Fruit fly (Drosophila melanogaster) whole organism, prepupa: ENCODE measurements around the gene CG5618.

Source experiments
- CG10631 ChIP-seq: fragments of 200-800 bp; sonication (Bioruptor generic); optimal IDR thresholded peaks from 2 replicates; lab custom pipeline; 2016; ENCODE audit warnings: missing biosample characterization, missing genetic modification characterization
- CG10669 ChIP-seq: fragments of 200-800 bp; sonication (Bioruptor generic); optimal IDR thresholded peaks from 3 replicates; lab custom pipeline; 2018; ENCODE audit warnings: missing biosample characterization, mild to moderate bottlenecking, missing genetic modification characterization, moderate library complexity
- CG11294 ChIP-seq: fragments of 200-800 bp; sonication (Bioruptor generic); IDR thresholded peaks from 2 replicates; pipeline ENCODE4 v1.3.6; 2022; ENCODE audit warnings: missing biosample characterization, missing genetic modification characterization
- CG11762 ChIP-seq: fragments of 200-800 bp; sonication (Bioruptor generic); optimal IDR thresholded peaks from 3 replicates; lab custom pipeline; 2016; ENCODE audit warnings: missing biosample characterization, missing genetic modification characterization; ENCODE audit not compliant: insufficient read depth
- CG11902 ChIP-seq: fragments of 200-800 bp; sonication (Bioruptor generic); optimal IDR thresholded peaks from 3 replicates; lab custom pipeline; 2016; ENCODE audit warnings: missing biosample characterization, missing genetic modification characterization
- CG15336 ChIP-seq: fragments of 200-800 bp; sonication (Bioruptor generic); IDR thresholded peaks from 2 replicates; pipeline ENCODE4 v1.3.6; 2022; ENCODE audit warnings: missing biosample characterization, missing genetic modification characterization
- CG3032 ChIP-seq: fragments of 200-800 bp; optimal IDR thresholded peaks from 2 replicates; lab custom pipeline; 2019; ENCODE audit warnings: missing biosample characterization, mild to moderate bottlenecking, missing genetic modification characterization, moderate library complexity
- CG31627 ChIP-seq: fragments of 200-800 bp; sonication (Bioruptor generic); optimal IDR thresholded peaks from 3 replicates; lab custom pipeline; 2016; ENCODE audit warnings: missing biosample characterization, missing genetic modification characterization
- CG32006 ChIP-seq: fragments of 200-800 bp; sonication (Bioruptor generic); optimal IDR thresholded peaks from 3 replicates; lab custom pipeline; 2017; ENCODE audit warnings: missing biosample characterization, mild to moderate bottlenecking, missing genetic modification characterization
- CG4318 ChIP-seq: fragments of 200-800 bp; sonication (Bioruptor generic); optimal IDR thresholded peaks from 3 replicates; lab custom pipeline; 2017; ENCODE audit warnings: missing biosample characterization, mild to moderate bottlenecking, missing genetic modification characterization
- CG6163 ChIP-seq: fragments of 200-800 bp; sonication (Bioruptor generic); IDR thresholded peaks from 3 replicates; pipeline ENCODE4 v1.3.6; 2022; ENCODE audit warnings: missing biosample characterization, missing genetic modification characterization
- CG6276 ChIP-seq: fragments of 200-800 bp; sonication (Bioruptor generic); optimal IDR thresholded peaks from 2 replicates; lab custom pipeline; 2017; ENCODE audit warnings: missing biosample characterization, mild to moderate bottlenecking, missing genetic modification characterization
- CG6792 ChIP-seq: fragments of 200-800 bp; sonication (Bioruptor generic); optimal IDR thresholded peaks from 3 replicates; lab custom pipeline; 2016; ENCODE audit warnings: missing biosample characterization, missing genetic modification characterization
- CG6808 ChIP-seq: fragments of 200-800 bp; sonication (Bioruptor generic); optimal IDR thresholded peaks from 3 replicates; lab custom pipeline; 2017; ENCODE audit warnings: missing biosample characterization, missing genetic modification characterization, mild to moderate bottlenecking, moderate library complexity, missing genetic modification reagents
- CG6854 ChIP-seq: fragments of 200-800 bp; sonication (Bioruptor generic); optimal IDR thresholded peaks from 2 replicates; lab custom pipeline; 2017; ENCODE audit warnings: missing biosample characterization, mild to moderate bottlenecking, missing genetic modification characterization
- CG8319 ChIP-seq: fragments of 200-800 bp; sonication (Bioruptor generic); optimal IDR thresholded peaks from 3 replicates; lab custom pipeline; 2016; ENCODE audit warnings: missing biosample characterization, missing genetic modification characterization
- CG8632 ChIP-seq: fragments of 200-800 bp; sonication (Bioruptor generic); optimal IDR thresholded peaks from 3 replicates; lab custom pipeline; 2016; ENCODE audit warnings: missing biosample characterization, missing genetic modification characterization
- CG9139 ChIP-seq: fragments of 200-800 bp; sonication (Bioruptor generic); optimal IDR thresholded peaks from 3 replicates; lab custom pipeline; 2017; ENCODE audit warnings: missing biosample characterization, mild to moderate bottlenecking, missing genetic modification characterization
- Eip78C ChIP-seq: fragments of 200-800 bp; sonication (Bioruptor generic); peaks from one replicate; lab custom pipeline; 2016; ENCODE audit warnings: missing biosample characterization, missing genetic modification characterization
- Eip93F ChIP-seq: fragments of 200-800 bp; sonication (Bioruptor generic); optimal IDR thresholded peaks from 2 replicates; lab custom pipeline; 2016; ENCODE audit warnings: missing biosample characterization, mild to moderate bottlenecking, missing genetic modification characterization
- Ets21C ChIP-seq: fragments of 200-800 bp; sonication (Bioruptor generic); optimal IDR thresholded peaks from 3 replicates; lab custom pipeline; 2016; ENCODE audit warnings: missing biosample characterization, missing genetic modification characterization
- Ets96B ChIP-seq: fragments of 200-800 bp; optimal IDR thresholded peaks from 2 replicates; lab custom pipeline; 2019; ENCODE audit warnings: missing biosample characterization, mild to moderate bottlenecking, missing genetic modification characterization, moderate library complexity
- Hr38 ChIP-seq: sonication (Bioruptor generic); optimal IDR thresholded peaks from 2 replicates; lab custom pipeline; 2016; ENCODE audit warnings: missing biosample characterization, missing genetic modification characterization
- Hr39 ChIP-seq: fragments of 200-800 bp; sonication (Bioruptor generic); optimal IDR thresholded peaks from 2 replicates; lab custom pipeline; 2016; ENCODE audit warnings: missing biosample characterization, missing genetic modification characterization
- Hr4 ChIP-seq: fragments of 200-800 bp; sonication (Bioruptor generic); optimal IDR thresholded peaks from 3 replicates; lab custom pipeline; 2016; ENCODE audit warnings: missing biosample characterization, missing genetic modification characterization
- Met ChIP-seq: fragments of 200-800 bp; sonication (Bioruptor generic); optimal IDR thresholded peaks from 3 replicates; lab custom pipeline; 2016; ENCODE audit warnings: missing biosample characterization, missing genetic modification characterization
- OdsH ChIP-seq: fragments of 200-800 bp; sonication (Bioruptor generic); optimal IDR thresholded peaks from 3 replicates; lab custom pipeline; 2016; ENCODE audit warnings: missing biosample characterization, missing genetic modification characterization
- Sox102F ChIP-seq: fragments of 200-800 bp; sonication (Bioruptor generic); optimal IDR thresholded peaks from 2 replicates; lab custom pipeline; 2016; ENCODE audit warnings: missing biosample characterization, mild to moderate bottlenecking, missing genetic modification characterization
- Sox14 ChIP-seq: fragments of 200-800 bp; sonication (Bioruptor generic); optimal IDR thresholded peaks from 3 replicates; lab custom pipeline; 2016; ENCODE audit warnings: missing biosample characterization, missing genetic modification characterization
- acj6 ChIP-seq: fragments of 200-800 bp; sonication (Bioruptor generic); optimal IDR thresholded peaks from 3 replicates; lab custom pipeline; 2016; ENCODE audit warnings: missing biosample characterization, missing genetic modification characterization
- cyc ChIP-seq: fragments of 200-800 bp; sonication (Bioruptor generic); optimal IDR thresholded peaks from 3 replicates; lab custom pipeline; 2016; ENCODE audit warnings: missing biosample characterization, missing genetic modification characterization
- dac ChIP-seq: fragments of 200-800 bp; sonication (Bioruptor generic); optimal IDR thresholded peaks from 2 replicates; lab custom pipeline; 2017; ENCODE audit warnings: missing biosample characterization, mild to moderate bottlenecking, missing genetic modification characterization
- dsx ChIP-seq: fragments of 200-800 bp; optimal IDR thresholded peaks from 3 replicates; lab custom pipeline; 2019; ENCODE audit warnings: missing biosample characterization, mild to moderate bottlenecking, missing genetic modification characterization, moderate library complexity; ENCODE audit not compliant: poor library complexity, severe bottlenecking
- eg ChIP-seq: fragments of 200-800 bp; sonication (Bioruptor generic); IDR thresholded peaks from 3 replicates; pipeline ENCODE4 v1.3.6; 2022; ENCODE audit warnings: missing biosample characterization, missing genetic modification characterization
- esn ChIP-seq: fragments of 200-800 bp; sonication (Bioruptor generic); optimal IDR thresholded peaks from 2 replicates; lab custom pipeline; 2016; ENCODE audit warnings: missing biosample characterization, mild to moderate bottlenecking, missing genetic modification characterization, moderate library complexity
- fd59A ChIP-seq: fragments of 200-800 bp; sonication (Bioruptor generic); optimal IDR thresholded peaks from 2 replicates; lab custom pipeline; 2017; ENCODE audit warnings: missing biosample characterization, mild to moderate bottlenecking, missing genetic modification characterization, missing genetic modification reagents
- fd85E ChIP-seq: fragments of 200-800 bp; sonication (Bioruptor generic); optimal IDR thresholded peaks from 3 replicates; lab custom pipeline; 2016; ENCODE audit warnings: missing biosample characterization, missing genetic modification characterization
- lz ChIP-seq: fragments of 200-800 bp; sonication (Bioruptor generic); optimal IDR thresholded peaks from 3 replicates; lab custom pipeline; 2016; ENCODE audit warnings: missing biosample characterization, missing genetic modification characterization
- net ChIP-seq: fragments of 200-800 bp; sonication (Bioruptor generic); optimal IDR thresholded peaks from 3 replicates; lab custom pipeline; 2016; ENCODE audit warnings: missing biosample characterization, missing genetic modification characterization
- pdm3 ChIP-seq: fragments of 200-800 bp; sonication (Bioruptor generic); optimal IDR thresholded peaks from 3 replicates; lab custom pipeline; 2016; ENCODE audit warnings: missing biosample characterization, missing genetic modification characterization
- salr ChIP-seq, 2 experiments: fragments of 200-800 bp; sonication (Bioruptor generic); optimal IDR thresholded peaks; 3 replicates each; lab custom pipeline; 2016 to 2018; ENCODE audit warnings: missing biosample characterization in 2 of 2, missing genetic modification characterization in 2 of 2, mild to moderate bottlenecking in 1 of 2
- ss ChIP-seq, 2 experiments: fragments of 200-800 bp; sonication (Bioruptor generic); optimal IDR thresholded peaks; 2 replicates in 1 of 2; 3 replicates in 1 of 2; lab custom pipeline; 2017 to 2018; ENCODE audit warnings: mild to moderate bottlenecking in 2 of 2, missing biosample characterization in 2 of 2, missing genetic modification characterization in 2 of 2, moderate library complexity in 1 of 2
- svp ChIP-seq: fragments of 200-800 bp; sonication (Bioruptor generic); peaks from one replicate; lab custom pipeline; 2016; ENCODE audit warnings: missing biosample characterization, missing genetic modification characterization
- topi ChIP-seq: fragments of 200-800 bp; sonication (Bioruptor generic); optimal IDR thresholded peaks from 3 replicates; lab custom pipeline; 2016; ENCODE audit warnings: missing biosample characterization, missing genetic modification characterization

The CG5618 gene

DNA sequence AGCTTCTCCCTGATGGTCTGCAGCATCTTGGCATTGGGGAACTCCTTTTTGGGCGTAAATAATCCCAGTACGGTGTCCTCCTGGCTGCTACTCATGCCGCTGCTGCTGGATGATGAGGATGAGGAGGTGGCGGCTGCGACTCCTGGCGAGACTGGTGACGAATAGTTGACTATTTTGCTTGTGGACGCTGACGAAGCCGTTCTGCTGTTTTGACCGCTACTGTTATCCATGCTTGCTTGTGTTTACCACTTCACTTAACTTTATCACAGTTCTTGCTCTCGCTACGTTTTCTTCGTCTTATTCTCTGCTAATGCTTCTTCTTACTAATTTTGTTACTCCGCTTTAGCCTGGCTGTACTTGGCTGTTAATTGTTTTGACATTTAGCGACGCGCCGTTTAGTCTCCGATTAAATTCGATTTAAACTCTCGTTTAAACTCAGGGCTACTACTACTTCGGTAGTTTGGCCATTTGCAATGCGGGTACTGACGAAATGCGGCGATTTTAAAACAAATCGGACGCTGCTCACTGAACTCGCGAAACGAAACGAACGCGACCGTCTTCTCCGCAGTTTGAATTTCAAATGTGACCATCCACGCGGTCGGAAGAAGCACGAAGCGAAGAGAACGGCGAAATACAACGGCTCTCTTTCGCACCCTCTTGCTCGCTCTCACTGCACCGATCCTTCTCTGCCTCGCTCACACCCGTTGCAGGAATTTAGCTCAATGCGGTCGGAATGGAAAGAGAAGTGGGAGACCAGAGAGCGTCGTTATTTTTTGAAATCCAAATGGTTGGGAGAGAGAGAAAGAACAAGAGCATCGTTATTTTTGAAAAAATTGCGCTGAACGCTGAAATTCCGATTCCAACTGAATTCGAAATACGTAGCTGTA lies 48.0 kb downstream of the CG5618 start, which contains the start of gene trbl (continued):
- TF ChIP-seq CG6163 (GFP tag; lab: Robert Waterston, UW) (peak; percentile 68), esn (GFP tag; lab: Kevin White, UChicago) (no peak), CG4318 (GFP tag; lab: Kevin White, UChicago) (no peak), CG10669 (GFP tag; lab: Kevin White, UChicago) (no peak), CG6276 (GFP tag; lab: Kevin White, UChicago) (peak; percentile 19), CG15336 (GFP tag; lab: Robert Waterston, UW) (peak; percentile 35; the same call in 1 of the 2 replicates), CG10631 (GFP tag; lab: Kevin White, UChicago) (no peak), salr (GFP tag; optimal IDR thresholded peaks at IDR 0.05; lab: Kevin White, UChicago) (no peak), Hr38 (no peak)

DNA sequence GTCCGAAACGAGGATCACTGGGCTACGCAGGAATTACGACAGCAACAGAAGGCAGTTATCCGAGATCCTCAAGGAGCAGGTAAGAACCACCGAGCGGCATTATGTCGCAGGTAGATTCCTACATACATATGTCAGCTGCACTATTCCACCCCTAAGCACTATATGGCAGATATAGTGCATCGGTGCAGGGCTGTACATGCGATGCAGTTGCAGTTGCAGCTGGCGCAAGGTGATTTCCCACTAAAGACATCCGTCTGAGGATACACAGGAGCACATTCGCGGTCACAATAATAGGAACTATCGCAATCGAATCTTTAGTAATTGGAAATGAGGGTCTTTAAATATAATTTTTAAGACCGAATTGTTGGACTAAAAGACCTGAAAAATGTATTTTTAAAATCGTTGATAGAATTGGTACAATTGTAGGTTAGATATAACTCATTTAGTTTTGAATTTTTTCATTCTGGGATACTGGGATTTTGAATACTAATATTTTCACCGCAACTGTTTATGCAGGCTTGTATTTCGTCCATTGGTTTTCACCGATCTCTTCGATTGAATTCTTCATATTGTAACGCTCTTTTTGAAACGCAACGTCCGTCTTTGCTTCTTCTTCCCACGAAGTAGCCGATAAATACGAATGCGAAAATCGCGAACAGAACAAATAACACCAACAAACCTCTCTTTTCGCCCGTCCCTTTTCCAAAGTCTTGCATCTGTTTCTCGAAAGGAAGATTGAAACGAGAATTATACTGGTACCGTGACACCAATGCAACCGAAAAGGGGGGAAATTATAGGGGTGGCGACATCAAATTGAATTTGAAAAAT lies 49.6 kb downstream of the CG5618 start:
- TF ChIP-seq Eip93F (GFP tag; lab: Kevin White, UChicago) (peak; percentile 23), esn (GFP tag; lab: Kevin White, UChicago) (peak; percentile 54), lz (peak; percentile 68), Sox102F (peak; percentile 51), ss (GFP tag; optimal IDR thresholded peaks at IDR 0.05; lab: Kevin White, UChicago) (peak; percentile 55 to 86), OdsH (GFP tag; lab: Kevin White, UChicago) (peak; percentile 66), Hr38 (no peak), CG6163 (GFP tag; lab: Robert Waterston, UW) (peak; percentile 77), dac (GFP tag; lab: Kevin White, UChicago) (no peak), CG8632 (GFP tag; lab: Kevin White, UChicago) (peak; percentile 49), Ets21C (peak; percentile 46), Ets96B (peak; percentile 83), pdm3 (GFP tag; lab: Kevin White, UChicago) (peak; percentile 65), dsx (peak; percentile 86), CG11762 (GFP tag; lab: Kevin White, UChicago) (peak; percentile 46), CG9139 (GFP tag; lab: Kevin White, UChicago) (peak; percentile 73), CG6792 (GFP tag; lab: Kevin White, UChicago) (peak; percentile 72), CG6854 (GFP tag; lab: Kevin White, UChicago) (no peak), svp (peak; percentile 80), fd85E (GFP tag; lab: Kevin White, UChicago) (no peak), CG6276 (GFP tag; lab: Kevin White, UChicago) (no peak), CG10631 (GFP tag; lab: Kevin White, UChicago) (peak; percentile 39), CG11294 (GFP tag; lab: Robert Waterston, UW) (no peak), Sox14 (peak; percentile 56), CG10669 (GFP tag; lab: Kevin White, UChicago) (peak; percentile 77), CG11902 (GFP tag; lab: Kevin White, UChicago) (peak; percentile 62), cyc (GFP tag; lab: Kevin White, UChicago) (peak; percentile 53), CG6808 (GFP tag; lab: Kevin White, UChicago) (peak; percentile 76), fd59A (peak; percentile 72), CG8319 (GFP tag; lab: Kevin White, UChicago) (peak; percentile 34), CG31627 (GFP tag; lab: Kevin White, UChicago) (peak; percentile 64), Hr39 (GFP tag; lab: Kevin White, UChicago) (peak; percentile 70), CG32006 (GFP tag; lab: Kevin White, UChicago) (no peak), eg (no peak), Met (GFP tag; lab: Kevin White, UChicago) (peak; percentile 62), salr (GFP tag; optimal IDR thresholded peaks at IDR 0.05; lab: Kevin White, UChicago) (peak in 1 of 2 experiments; percentile 57), CG3032 (peak; percentile 85), Hr4 (GFP tag; lab: Kevin White, UChicago) (no peak), net (GFP tag; lab: Kevin White, UChicago) (peak; percentile 17), Eip78C (peak; percentile 91), acj6 (GFP tag; lab: Kevin White, UChicago) (peak; percentile 73), topi (GFP tag; lab: Kevin White, UChicago) (peak; percentile 60)
